Worm (Caenorhabditis elegans) whole organism, L2 larva: ENCODE measurements around the gene snf-7.

ENCODE experiments used
- C34F6.9 ChIP-seq: fragments of 150-350 bp; optimal IDR thresholded peaks from 2 replicates; lab custom pipeline; 2014; ENCODE audit warnings: missing biosample characterization, missing genetic modification characterization
- F13H6.1 ChIP-seq: sonication (generic microtip); optimal IDR thresholded peaks from 2 replicates; lab custom pipeline; 2016; ENCODE audit warnings: missing genetic modification characterization, missing compliant biosample characterization
- Y55F3AM.14 ChIP-seq: fragments of 200-800 bp; sonication (Bioruptor generic); optimal IDR thresholded peaks from 2 replicates; lab custom pipeline; 2018; ENCODE audit warnings: mild to moderate bottlenecking, missing genetic modification characterization, missing compliant biosample characterization
- alr-1 ChIP-seq: fragments of 150-350 bp; optimal IDR thresholded peaks from 2 replicates; lab custom pipeline; 2014; ENCODE audit warnings: missing biosample characterization, missing genetic modification characterization
- aly-2 ChIP-seq: fragments of 150-350 bp; optimal IDR thresholded peaks from 2 replicates; lab custom pipeline; 2014; ENCODE audit warnings: missing biosample characterization, missing genetic modification characterization
- ama-1 ChIP-seq: fragments of 150-350 bp; optimal IDR thresholded peaks from 2 replicates; lab custom pipeline; 2018; ENCODE audit warnings: inconsistent platforms
- ceh-16 ChIP-seq: fragments of 150-350 bp; optimal IDR thresholded peaks from 2 replicates; lab custom pipeline; 2014; ENCODE audit warnings: missing biosample characterization, missing genetic modification characterization
- ceh-82 ChIP-seq: fragments of 150-350 bp; optimal IDR thresholded peaks from 2 replicates; lab custom pipeline; 2014; ENCODE audit warnings: missing biosample characterization, missing genetic modification characterization
- crh-2 ChIP-seq: sonication (generic microtip); optimal IDR thresholded peaks from 2 replicates; lab custom pipeline; 2017; ENCODE audit warnings: missing biosample characterization, missing genetic modification characterization
- dmd-4 ChIP-seq: sonication (generic microtip); optimal IDR thresholded peaks from 2 replicates; lab custom pipeline; 2017; ENCODE audit warnings: missing biosample characterization, missing genetic modification characterization
- egl-27 ChIP-seq: sonication (generic microtip); optimal IDR thresholded peaks from 3 replicates; lab custom pipeline; 2017; ENCODE audit warnings: missing biosample characterization, missing genetic modification reagents, missing genetic modification characterization
- elt-1 ChIP-seq: fragments of 150-350 bp; optimal IDR thresholded peaks from 2 replicates; lab custom pipeline; 2014; ENCODE audit warnings: missing biosample characterization, missing genetic modification characterization
- fos-1 ChIP-seq: fragments of 150-350 bp; optimal IDR thresholded peaks from 2 replicates; lab custom pipeline; 2014; ENCODE audit warnings: missing biosample characterization, missing genetic modification characterization
- gmeb-1 ChIP-seq: fragments of 150-350 bp; optimal IDR thresholded peaks from 2 replicates; lab custom pipeline; 2014; ENCODE audit warnings: missing biosample characterization, missing genetic modification characterization
- lin-13 ChIP-seq: fragments of 150-350 bp; optimal IDR thresholded peaks from 2 replicates; lab custom pipeline; 2014; ENCODE audit warnings: missing biosample characterization, missing genetic modification reagents, missing genetic modification characterization
- lsy-2 ChIP-seq, 2 experiments: fragments of 150-350 bp in 1 of 2; sonication (generic microtip) in 1 of 2; optimal IDR thresholded peaks; 2 replicates each; lab custom pipeline; 2014 to 2017; ENCODE audit warnings: missing biosample characterization in 2 of 2, missing genetic modification characterization in 2 of 2
- mdl-1 ChIP-seq, 2 experiments: fragments of 150-350 bp in 1 of 2; sonication (generic microtip) in 1 of 2; optimal IDR thresholded peaks; 2 replicates each; lab custom pipeline; 2017; ENCODE audit warnings: missing biosample characterization in 2 of 2, missing genetic modification characterization in 2 of 2
- nhr-10 ChIP-seq: sonication (generic microtip); optimal IDR thresholded peaks from 2 replicates; lab custom pipeline; 2017; ENCODE audit warnings: missing biosample characterization, missing genetic modification characterization
- nhr-11 ChIP-seq: fragments of 150-350 bp; optimal IDR thresholded peaks from 2 replicates; lab custom pipeline; 2014; ENCODE audit warnings: missing biosample characterization, missing genetic modification characterization
- nhr-12 ChIP-seq: fragments of 150-350 bp; optimal IDR thresholded peaks from 2 replicates; lab custom pipeline; 2014; ENCODE audit warnings: missing biosample characterization, missing genetic modification characterization
- nhr-129 ChIP-seq: fragments of 150-350 bp; optimal IDR thresholded peaks from 2 replicates; lab custom pipeline; 2014; ENCODE audit warnings: missing biosample characterization, missing genetic modification characterization
- nhr-21 ChIP-seq: fragments of 150-350 bp; optimal IDR thresholded peaks from 2 replicates; lab custom pipeline; 2014; ENCODE audit warnings: missing biosample characterization, missing genetic modification characterization
- nhr-23 ChIP-seq: fragments of 150-350 bp; optimal IDR thresholded peaks from 2 replicates; lab custom pipeline; 2014; ENCODE audit warnings: missing biosample characterization, missing genetic modification reagents, missing genetic modification characterization
- nhr-25 ChIP-seq: fragments of 150-350 bp; sonication (generic microtip); optimal IDR thresholded peaks from 3 replicates; lab custom pipeline; 2014; ENCODE audit warnings: missing biosample characterization, missing genetic modification characterization
- nhr-6 ChIP-seq: fragments of 150-350 bp; optimal IDR thresholded peaks from 2 replicates; lab custom pipeline; 2014; ENCODE audit warnings: missing biosample characterization, missing genetic modification characterization
- nhr-77 ChIP-seq: fragments of 150-350 bp; optimal IDR thresholded peaks from 2 replicates; lab custom pipeline; 2014; ENCODE audit warnings: missing biosample characterization, missing genetic modification characterization
- sem-4 ChIP-seq: fragments of 150-350 bp; optimal IDR thresholded peaks from 2 replicates; lab custom pipeline; 2014; ENCODE audit warnings: missing biosample characterization, missing genetic modification reagents, missing genetic modification characterization
- skn-1 ChIP-seq: sonication (generic microtip); optimal IDR thresholded peaks from 2 replicates; lab custom pipeline; 2017; ENCODE audit warnings: missing biosample characterization, missing genetic modification characterization
- sma-9 ChIP-seq, 2 experiments: fragments of 150-350 bp in 1 of 2; sonication (generic microtip) in 1 of 2; optimal IDR thresholded peaks; 2 replicates each; lab custom pipeline; 2014 to 2016; ENCODE audit warnings: missing genetic modification characterization in 2 of 2, mild to moderate bottlenecking in 1 of 2, missing biosample characterization in 1 of 2, missing compliant biosample characterization in 1 of 2, missing genetic modification reagents in 1 of 2, moderate library complexity in 1 of 2
- unc-39 ChIP-seq: fragments of 150-350 bp; optimal IDR thresholded peaks from 2 replicates; lab custom pipeline; 2014; ENCODE audit warnings: missing biosample characterization, missing genetic modification characterization
- unc-55 ChIP-seq: fragments of 150-350 bp; sonication (generic microtip); optimal IDR thresholded peaks from 3 replicates; lab custom pipeline; 2014; ENCODE audit warnings: missing biosample characterization, missing genetic modification reagents, missing genetic modification characterization
- unc-62 ChIP-seq: fragments of 150-350 bp; optimal IDR thresholded peaks from 2 replicates; lab custom pipeline; 2014; ENCODE audit warnings: missing biosample characterization, missing genetic modification reagents, missing genetic modification characterization
- zag-1 ChIP-seq: fragments of 150-350 bp; optimal IDR thresholded peaks from 2 replicates; lab custom pipeline; 2014; ENCODE audit warnings: missing biosample characterization, missing genetic modification characterization
- ztf-11 ChIP-seq: sonication (generic microtip); optimal IDR thresholded peaks from 2 replicates; lab custom pipeline; 2017; ENCODE audit warnings: missing biosample characterization, missing genetic modification characterization
- ztf-4 ChIP-seq: fragments of 150-350 bp; optimal IDR thresholded peaks from 2 replicates; lab custom pipeline; 2014; ENCODE audit warnings: missing biosample characterization, missing genetic modification characterization

snf-7 gene

ce11 chrIII:12967437-12968043, 37.7 kb upstream of the snf-7 start:
- TF ChIP-seq unc-39 (tag; lab: Kevin White, UChicago) (no peak), sem-4 (tag; lab: Kevin White, UChicago) (no peak), nhr-6 (tag; lab: Kevin White, UChicago) (no peak), fos-1 (tag; lab: Kevin White, UChicago) (peak; percentile 83), F13H6.1 (tag; lab: Kevin White, UChicago) (no peak), C34F6.9 (tag; lab: Kevin White, UChicago) (peak; percentile 3), nhr-10 (no peak), dmd-4 (no peak), lsy-2 (tag; optimal IDR thresholded peaks at IDR 0.05; lab: Kevin White, UChicago) (peak in 1 of 2 experiments; percentile 12), unc-62 (GFP tag; lab: Kevin White, UChicago) (no peak), nhr-12 (tag; lab: Kevin White, UChicago) (no peak), ceh-82 (tag; lab: Kevin White, UChicago) (no peak), ama-1 (lab: Kevin White, UChicago) (no peak), nhr-21 (peak; percentile 3), nhr-25 (tag; lab: Kevin White, UChicago) (no peak), gmeb-1 (peak; percentile 25), sma-9 (GFP tag; optimal IDR thresholded peaks at IDR 0.05; lab: Kevin White, UChicago) (no peak), sma-9 (tag; optimal IDR thresholded peaks at IDR 0.05; lab: Kevin White, UChicago) (no peak), egl-27 (tag; lab: Kevin White, UChicago) (no peak), elt-1 (tag; lab: Kevin White, UChicago) (no peak), Y55F3AM.14 (GFP tag; lab: Kevin White, UChicago) (no peak), alr-1 (tag; lab: Kevin White, UChicago) (no peak), crh-2 (tag; lab: Kevin White, UChicago) (peak; percentile 40), skn-1 (no peak), aly-2 (tag; lab: Kevin White, UChicago) (no peak), nhr-11 (tag; lab: Kevin White, UChicago) (no peak), nhr-23 (tag; lab: Kevin White, UChicago) (no peak), nhr-77 (tag; lab: Kevin White, UChicago) (no peak)

- TF ChIP-seq elt-1 (tag; lab: Kevin White, UChicago) (no peak), lin-13 (no peak), gmeb-1 (no peak), nhr-21 (no peak), ztf-11 (tag; lab: Kevin White, UChicago) (no peak), ceh-16 (tag; lab: Kevin White, UChicago) (no peak), nhr-129 (tag; lab: Kevin White, UChicago) (no peak), alr-1 (tag; lab: Kevin White, UChicago) (no peak), ama-1 (lab: Kevin White, UChicago) (no peak), F13H6.1 (tag; lab: Kevin White, UChicago) (no peak), nhr-23 (tag; lab: Kevin White, UChicago) (no peak), mdl-1 (tag; optimal IDR thresholded peaks at IDR 0.05; lab: Kevin White, UChicago) (no peak), crh-2 (tag; lab: Kevin White, UChicago) (no peak), nhr-12 (tag; lab: Kevin White, UChicago) (no peak), nhr-10 (no peak)
Measured at ce11 chrIII:12968330-12968729, 36.9 kb upstream of the snf-7 start.

- TF ChIP-seq nhr-21 (no peak), fos-1 (tag; lab: Kevin White, UChicago) (peak; percentile 38), gmeb-1 (peak; percentile 34), lsy-2 (tag; optimal IDR thresholded peaks at IDR 0.05; lab: Kevin White, UChicago) (peak; percentile 55 to 81), ztf-4 (tag; lab: Kevin White, UChicago) (no peak), zag-1 (tag; lab: Kevin White, UChicago) (no peak), C34F6.9 (tag; lab: Kevin White, UChicago) (peak; percentile 53), Y55F3AM.14 (GFP tag; lab: Kevin White, UChicago) (no peak), sma-9 (GFP tag; optimal IDR thresholded peaks at IDR 0.05; lab: Kevin White, UChicago) (no peak), sma-9 (tag; optimal IDR thresholded peaks at IDR 0.05; lab: Kevin White, UChicago) (no peak), unc-62 (GFP tag; lab: Kevin White, UChicago) (no peak), ama-1 (lab: Kevin White, UChicago) (no peak), unc-55 (GFP tag; lab: Kevin White, UChicago) (peak; percentile 26), dmd-4 (no peak), nhr-129 (tag; lab: Kevin White, UChicago) (peak; percentile 20), unc-39 (tag; lab: Kevin White, UChicago) (no peak), nhr-10 (no peak), crh-2 (tag; lab: Kevin White, UChicago) (peak; percentile 37), lin-13 (peak; percentile 6)
Measured at ce11 chrIII:12971828-12972379, 33.4 kb upstream of the snf-7 start.
